Worm (Caenorhabditis elegans) whole organism, L4 larva: ENCODE measurements around the gene F52E4.5.
A peak's percentile ranks its signal among the peaks of the same experiment; 100 is the strongest.

Source experiments
- F37D6.2 ChIP-seq: sonication (generic microtip); optimal IDR thresholded peaks from 2 replicates; lab custom pipeline; 2016; ENCODE audit warnings: mild to moderate bottlenecking, missing genetic modification characterization, missing compliant biosample characterization
- aly-2 ChIP-seq: sonication (generic microtip); optimal IDR thresholded peaks from 2 replicates; lab custom pipeline; 2018; ENCODE audit warnings: missing biosample characterization, missing genetic modification characterization
- egl-27 ChIP-seq: sonication (generic microtip); optimal IDR thresholded peaks from 3 replicates; lab custom pipeline; 2017; ENCODE audit warnings: missing biosample characterization, missing genetic modification reagents, missing genetic modification characterization
- lin-15B ChIP-seq: fragments of 150-350 bp; sonication (generic microtip); optimal IDR thresholded peaks from 3 replicates; lab custom pipeline; 2014; ENCODE audit warnings: missing biosample characterization, missing genetic modification characterization
- lin-39 ChIP-seq: fragments of 150-350 bp; optimal IDR thresholded peaks from 2 replicates; lab custom pipeline; 2014; ENCODE audit warnings: missing biosample characterization, missing genetic modification reagents, missing genetic modification characterization
- mep-1 ChIP-seq: fragments of 150-350 bp; sonication (generic microtip); optimal IDR thresholded peaks from 3 replicates; lab custom pipeline; 2014; ENCODE audit warnings: missing biosample characterization, missing genetic modification characterization
- nhr-25 ChIP-seq: sonication (generic microtip); optimal IDR thresholded peaks from 2 replicates; lab custom pipeline; 2017; ENCODE audit warnings: missing genetic modification characterization, mild to moderate bottlenecking, missing compliant biosample characterization, antibody characterized with exemption, moderate library complexity, borderline replicate concordance; ENCODE audit not compliant: insufficient read depth
- nhr-28 ChIP-seq: fragments of 150-350 bp; optimal IDR thresholded peaks from 2 replicates; lab custom pipeline; 2014; ENCODE audit warnings: missing biosample characterization, missing genetic modification characterization
- pqm-1 ChIP-seq: sonication (generic microtip); optimal IDR thresholded peaks from 2 replicates; lab custom pipeline; 2017; ENCODE audit warnings: missing biosample characterization, missing genetic modification characterization
- tra-1 ChIP-seq: fragments of 200-800 bp; sonication (Bioruptor generic); IDR thresholded peaks from 2 replicates; pipeline ENCODE4 v1.3.6; 2022; ENCODE audit warnings: missing genetic modification reagents, missing genetic modification characterization, missing compliant biosample characterization
- unc-62 ChIP-seq, 3 experiments: fragments of 150-350 bp in 1 of 3; sonication (generic microtip); optimal IDR thresholded peaks in 2 of 3; peaks in 1 of 3; 1 replicate in 1 of 3; 2 replicates in 2 of 3; lab custom pipeline; 2014 to 2017; ENCODE audit warnings: missing biosample characterization in 3 of 3, missing genetic modification characterization in 3 of 3, missing genetic modification reagents in 3 of 3, missing genotype in 1 of 3

- TF ChIP-seq mep-1 (tag; lab: Kevin White, UChicago) (peak; percentile 97), nhr-28 (tag; lab: Kevin White, UChicago) (peak; percentile 63), lin-15B (tag; lab: Kevin White, UChicago) (no peak), aly-2 (tag; lab: Kevin White, UChicago) (no peak), pqm-1 (tag; lab: Kevin White, UChicago) (no peak), nhr-25 (tag; lab: Kevin White, UChicago) (peak; percentile 63), egl-27 (tag; lab: Kevin White, UChicago) (peak; percentile 81), F37D6.2 (tag; lab: Kevin White, UChicago) (peak; percentile 94), lin-39 (tag; lab: Kevin White, UChicago) (peak; percentile 39), tra-1 (peak; percentile 99), unc-62 (GFP tag; optimal IDR thresholded peaks at IDR 0.05 in 1 of 2; lab: Kevin White, UChicago) (peak in 1 of 2 experiments; percentile 99), unc-62 (tag; optimal IDR thresholded peaks at IDR 0.05; lab: Kevin White, UChicago) (no peak)
Observed at ce11 chrX:3035972-3036379, 51.2 kb downstream of the F52E4.5 start.
